Worm (Caenorhabditis elegans): ENCODE results near the gene rme-2.

DNA sequence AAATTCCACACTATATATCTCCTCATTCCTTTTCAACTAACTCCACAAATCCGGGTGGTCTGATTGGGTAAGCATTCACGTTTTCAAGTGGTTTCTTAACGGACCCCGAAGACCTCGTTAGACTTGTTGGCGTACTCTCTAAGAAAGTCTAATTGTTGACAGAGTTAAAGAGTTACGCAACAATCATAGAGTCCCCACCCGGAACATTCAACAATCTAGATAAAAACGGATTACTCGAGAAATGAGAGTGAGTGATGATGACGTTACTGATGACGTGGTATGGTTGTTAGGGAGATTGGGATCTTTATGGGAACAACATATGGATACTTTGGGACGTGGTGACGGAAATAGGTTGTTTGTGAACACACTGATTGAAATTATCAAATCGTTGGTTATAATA lies 32.8 kb downstream of the rme-2 start:
- TF ChIP-seq dao-5 (tag; optimal IDR thresholded peaks at IDR 0.05) = no peak
- TF ChIP-seq W03F9.2 (tag; optimal IDR thresholded peaks at IDR 0.05) = no peak

All from whole organism, L4/young adult.